Worm (Caenorhabditis elegans): ENCODE measurements around the gene mdt-11.

DNA sequence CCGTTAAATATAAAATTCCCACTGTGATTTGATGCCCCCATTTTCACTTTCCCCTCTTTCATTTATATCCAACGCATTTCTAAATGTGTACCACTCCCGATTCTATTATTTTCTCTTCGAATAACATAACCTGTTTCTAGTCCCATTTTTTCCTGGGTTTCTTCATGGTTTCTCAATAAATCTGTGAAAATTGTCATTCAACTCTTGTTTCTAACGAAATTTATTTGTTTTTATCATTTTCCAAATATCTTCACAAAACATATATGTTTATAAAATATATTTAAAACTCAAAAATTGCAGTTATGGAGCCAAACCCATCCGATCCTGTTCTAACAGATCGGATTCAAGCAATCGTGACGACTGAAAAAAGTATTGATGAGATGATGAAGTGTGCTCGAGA lies at the start of gene mdt-11:
- TF ChIP-seq nhr-76 (tag; optimal IDR thresholded peaks at IDR 0.05) (no peak), elt-3 (tag; optimal IDR thresholded peaks at IDR 0.05) (no peak), unc-62 (GFP tag; optimal IDR thresholded peaks at IDR 0.05) (no peak), pha-4 (tag; optimal IDR thresholded peaks at IDR 0.05) (no peak), unc-39 (tag; optimal IDR thresholded peaks at IDR 0.05) (no peak), ztf-11 (tag; optimal IDR thresholded peaks at IDR 0.05) (no peak), M03D4.4 (tag; optimal IDR thresholded peaks at IDR 0.05) (no peak), nhr-237 (tag; optimal IDR thresholded peaks at IDR 0.05) (no peak), sptf-1 (tag; optimal IDR thresholded peaks at IDR 0.05) (no peak), mep-1 (tag; optimal IDR thresholded peaks at IDR 0.05) (no peak)

All from whole organism, mixed stage, embryonic.